Worm (Caenorhabditis elegans): Measurements from ENCODE around the gene H20J04.7.

The H20J04.7 gene

ce11 chrII:4350888-4351287 is 4.2 kb downstream of the H20J04.7 start, which contains the start of gene H20J04.9:
TSS of gene H20J04.9 (plus strand) at chrII:4351188.
- TF ChIP-seq F13H6.1 (tag; optimal IDR thresholded peaks at IDR 0.05) (no peak), gmeb-2 (tag; optimal IDR thresholded peaks at IDR 0.05) (no peak), T23F11.4 (GFP tag; optimal IDR thresholded peaks at IDR 0.05) (no peak), tbx-2 (tag; optimal IDR thresholded peaks at IDR 0.05) (no peak), pax-1 (tag; optimal IDR thresholded peaks at IDR 0.05) (no peak), ceh-24 (tag; optimal IDR thresholded peaks at IDR 0.05) (no peak), npax-4 (tag; optimal IDR thresholded peaks at IDR 0.05) (no peak)

DNA sequence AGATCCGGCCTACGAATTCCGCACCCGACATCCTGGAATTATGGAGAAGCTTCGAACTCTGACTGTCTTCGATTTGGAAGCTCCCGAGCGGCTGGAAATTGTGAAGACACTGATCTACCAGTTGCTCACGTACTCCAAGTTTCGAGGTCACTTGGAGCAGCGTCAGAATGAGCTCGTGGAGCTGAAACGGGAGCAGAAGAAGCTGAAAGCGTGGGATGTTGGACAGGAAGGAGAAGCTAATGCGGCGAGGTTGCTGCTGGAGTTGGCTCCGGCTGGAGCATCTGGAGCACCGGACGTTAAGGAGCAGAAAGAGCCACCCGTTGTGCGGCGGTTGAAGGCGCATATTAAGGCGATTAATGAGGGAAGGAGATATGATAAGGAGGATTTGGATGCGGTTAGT is 10.8 kb downstream of the H20J04.7 start:
- TF ChIP-seq ceh-24 (tag; optimal IDR thresholded peaks at IDR 0.05) (no peak), hlh-6 (tag; optimal IDR thresholded peaks at IDR 0.05) (peak; percentile 30)

- peak; percentile 98 for TF ChIP-seq nfya-1 (tag; optimal IDR thresholded peaks at IDR 0.05)
- TF ChIP-seq sox-2 (GFP tag; IDR thresholded peaks at IDR 0.05) = no peak
Measured at ce11 chrII:4341484-4341883, 13.6 kb downstream of the H20J04.7 start.

ce11 chrII:4339882-4340281 is 15.2 kb downstream of the H20J04.7 start, which contains the start of gene athp-2:
TSS of gene athp-2 (plus strand) at chrII:4340182.
- TF ChIP-seq gmeb-2 (tag; optimal IDR thresholded peaks at IDR 0.05) (no peak), unc-55 (GFP tag; optimal IDR thresholded peaks at IDR 0.05) (no peak), pag-3 (tag; optimal IDR thresholded peaks at IDR 0.05; ENCODE audit: borderline replicate concordance) (no peak), syd-9 (tag; optimal IDR thresholded peaks at IDR 0.05) (no peak), sox-4 (tag; optimal IDR thresholded peaks at IDR 0.05) (no peak), hlh-13 (GFP tag; optimal IDR thresholded peaks at IDR 0.05) (no peak), dmd-4 (tag; optimal IDR thresholded peaks at IDR 0.05; ENCODE audit: borderline replicate concordance) (no peak), Y22D7AL.16 (tag; optimal IDR thresholded peaks at IDR 0.05) (no peak), pat-9 (tag; optimal IDR thresholded peaks at IDR 0.05) (no peak), unc-86 (tag; optimal IDR thresholded peaks at IDR 0.05) (no peak)

DNA sequence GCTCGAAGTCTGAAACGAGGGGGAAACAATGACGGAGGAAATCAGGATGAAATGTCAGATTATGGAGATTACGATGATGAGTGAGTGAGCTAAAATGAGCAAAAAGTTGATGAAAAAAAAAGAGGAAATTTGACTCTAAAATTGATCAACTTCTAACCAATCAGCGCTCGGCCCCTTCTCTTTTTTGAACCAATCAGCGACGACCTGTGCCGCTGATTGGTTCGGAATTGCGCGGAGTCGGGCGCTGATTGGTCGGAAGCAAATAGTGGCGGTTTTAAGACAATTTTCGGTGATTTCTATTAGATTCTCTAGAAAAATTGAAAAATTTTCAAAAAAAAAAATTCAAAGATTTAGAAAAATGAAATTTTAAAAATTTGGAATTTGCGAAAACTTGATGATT is 17.4 kb downstream of the H20J04.7 start:
- TF ChIP-seq nfya-1 (tag; optimal IDR thresholded peaks at IDR 0.05) (peak; percentile 90), unc-42 (tag; optimal IDR thresholded peaks at IDR 0.05) (no peak)

DNA sequence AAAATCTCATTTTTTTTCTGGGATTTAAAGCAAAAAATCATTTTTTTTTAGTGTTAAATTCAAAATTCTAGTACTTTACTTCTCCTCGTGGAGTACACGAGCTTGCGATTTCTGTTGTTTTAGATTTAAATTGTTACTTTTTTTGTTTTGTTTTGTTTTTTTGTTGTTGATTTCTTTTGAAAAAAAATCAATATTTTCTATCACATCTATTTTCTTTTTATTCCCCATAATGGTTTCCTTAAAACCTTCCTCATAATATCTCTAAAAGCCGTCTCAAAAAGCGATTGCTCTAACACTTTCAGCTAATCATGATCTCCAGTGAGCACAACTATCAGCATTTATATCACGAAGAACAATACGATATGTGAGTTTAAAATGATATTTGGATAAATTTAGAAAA is 20.7 kb downstream of the H20J04.7 start, which contains the start of gene madf-3:
Gene madf-3 (plus strand): TSS at position 301 of the 400 bp plus-strand sequence.
- TF ChIP-seq ceh-2 (tag; optimal IDR thresholded peaks at IDR 0.05) = no peak
- no peak for TF ChIP-seq pha-2 (tag; optimal IDR thresholded peaks at IDR 0.05)
- no peak for TF ChIP-seq elt-2 (tag; optimal IDR thresholded peaks at IDR 0.05)
- TF ChIP-seq ceh-14 (tag; optimal IDR thresholded peaks at IDR 0.05) = no peak
- no peak for TF ChIP-seq lin-11 (tag; optimal IDR thresholded peaks at IDR 0.05)
- TF ChIP-seq K09A11.1 (tag; optimal IDR thresholded peaks at IDR 0.05; ENCODE audit: insufficient read depth) = no peak
- TF ChIP-seq ceh-22 (tag; optimal IDR thresholded peaks at IDR 0.05) = no peak
- TF ChIP-seq ceh-34 (tag; optimal IDR thresholded peaks at IDR 0.05) = no peak
- no peak for TF ChIP-seq unc-3 (GFP tag; conservative IDR thresholded peaks at IDR 0.05)
- no peak for TF ChIP-seq unc-3 (tag; optimal IDR thresholded peaks at IDR 0.05)
- no peak for TF ChIP-seq pax-1 (tag; optimal IDR thresholded peaks at IDR 0.05)
- TF ChIP-seq nfya-1 (tag; optimal IDR thresholded peaks at IDR 0.05) = no peak
- no peak for TF ChIP-seq C08G9.2 (tag; optimal IDR thresholded peaks at IDR 0.05)
- TF ChIP-seq ceh-48 (tag; optimal IDR thresholded peaks at IDR 0.05) = no peak
